Worm (Caenorhabditis elegans): ENCODE results near the gene F53C3.4.

DNA sequence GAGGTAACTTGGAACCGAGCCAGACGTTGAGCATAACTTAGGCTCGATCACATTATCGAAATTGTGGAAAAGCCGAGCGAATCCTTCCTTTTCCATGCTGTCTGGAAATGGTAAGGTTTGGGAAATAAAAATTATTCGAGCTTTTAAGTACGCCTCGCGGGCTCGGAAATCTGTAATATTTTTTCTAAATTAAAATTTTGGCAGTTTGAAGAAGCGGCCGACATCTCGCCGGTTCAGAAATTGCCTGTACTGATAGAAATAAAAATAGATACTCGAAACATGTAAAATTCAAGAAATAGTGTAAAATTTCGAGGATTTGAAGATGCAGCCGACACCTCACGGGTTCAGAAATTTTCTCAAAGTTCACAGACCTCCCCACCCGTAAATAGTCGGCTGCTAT lies 9.5 kb downstream of the F53C3.4 start, which contains the start of gene bcmo-2:
- TF ChIP-seq ama-1 (optimal IDR thresholded peaks at IDR 0.05) (no peak), tra-4 (tag; optimal IDR thresholded peaks at IDR 0.05) (no peak)

Data from whole organism, early embryonic.